Fruit fly (Drosophila melanogaster) whole organism, embryonic: ENCODE results near the gene sesB.

Experiments
- Antp ChIP-seq: fragments of 200-800 bp; sonication (Bioruptor generic); optimal IDR thresholded peaks from 3 replicates; lab custom pipeline; 2016; ENCODE audit warnings: missing biosample characterization, missing genetic modification characterization
- Atf3 ChIP-seq: fragments of 200-800 bp; sonication (Bioruptor generic); optimal IDR thresholded peaks from 3 replicates; lab custom pipeline; 2016; ENCODE audit warnings: missing biosample characterization, missing genetic modification characterization
- Blimp-1 ChIP-seq: fragments of 200-800 bp; sonication (Bioruptor generic); optimal IDR thresholded peaks from 3 replicates; lab custom pipeline; 2018; ENCODE audit warnings: missing biosample characterization, missing genetic modification characterization, mild to moderate bottlenecking, moderate library complexity, missing genetic modification reagents
- CG10565 ChIP-seq: fragments of 200-800 bp; sonication (Bioruptor generic); optimal IDR thresholded peaks from 3 replicates; lab custom pipeline; 2016; ENCODE audit warnings: missing biosample characterization, mild to moderate bottlenecking, missing genetic modification characterization
- CG11398 ChIP-seq: fragments of 200-800 bp; sonication (Bioruptor generic); optimal IDR thresholded peaks from 2 replicates; lab custom pipeline; 2016; ENCODE audit warnings: missing biosample characterization, missing genetic modification characterization
- CG15269 ChIP-seq: fragments of 200-800 bp; sonication (Bioruptor generic); optimal IDR thresholded peaks from 2 replicates; lab custom pipeline; 2018; ENCODE audit warnings: missing biosample characterization, mild to moderate bottlenecking, missing genetic modification characterization, moderate library complexity
- CG17802 ChIP-seq: fragments of 200-800 bp; sonication (Bioruptor generic); optimal IDR thresholded peaks from 2 replicates; lab custom pipeline; 2018; ENCODE audit warnings: missing biosample characterization, mild to moderate bottlenecking, missing genetic modification characterization, moderate library complexity
- CG2129 ChIP-seq: fragments of 200-800 bp; sonication (Bioruptor generic); IDR thresholded peaks from 2 replicates; pipeline ENCODE4 v1.3.6; 2022; ENCODE audit warnings: missing biosample characterization, missing genetic modification characterization; ENCODE audit not compliant: partially characterized antibody
- CG2202 ChIP-seq: fragments of 200-800 bp; sonication (Bioruptor generic); optimal IDR thresholded peaks from 2 replicates; lab custom pipeline; 2018; ENCODE audit warnings: missing biosample characterization, mild to moderate bottlenecking, missing genetic modification characterization
- CG30020 ChIP-seq: fragments of 200-800 bp; optimal IDR thresholded peaks from 2 replicates; lab custom pipeline; 2019; ENCODE audit warnings: missing biosample characterization, mild to moderate bottlenecking, missing genetic modification characterization, moderate library complexity
- CG3838 ChIP-seq: fragments of 200-800 bp; sonication (Bioruptor generic); optimal IDR thresholded peaks from 3 replicates; lab custom pipeline; 2016; ENCODE audit warnings: missing biosample characterization, missing genetic modification characterization
- CG6175 ChIP-seq: fragments of 200-800 bp; sonication (Bioruptor generic); IDR thresholded peaks from 3 replicates; pipeline ENCODE4 v1.3.6; 2022; ENCODE audit warnings: missing biosample characterization, missing genetic modification characterization
- CG6254 ChIP-seq: fragments of 200-800 bp; sonication (Bioruptor generic); optimal IDR thresholded peaks from 3 replicates; lab custom pipeline; 2017; ENCODE audit warnings: mild to moderate bottlenecking, missing biosample characterization, missing genetic modification reagents, missing genetic modification characterization
- CG6654 ChIP-seq: fragments of 200-800 bp; sonication (Bioruptor generic); optimal IDR thresholded peaks from 2 replicates; lab custom pipeline; 2017; ENCODE audit warnings: missing biosample characterization, mild to moderate bottlenecking, missing genetic modification characterization
- CG6854 ChIP-seq: fragments of 200-800 bp; sonication (Bioruptor generic); optimal IDR thresholded peaks from 3 replicates; lab custom pipeline; 2017; ENCODE audit warnings: missing biosample characterization, mild to moderate bottlenecking, missing genetic modification characterization
- CG9876 ChIP-seq: fragments of 200-800 bp; sonication (Bioruptor generic); optimal IDR thresholded peaks from 2 replicates; lab custom pipeline; 2016; ENCODE audit warnings: missing biosample characterization, missing genetic modification characterization
- Drgx ChIP-seq: fragments of 200-800 bp; sonication (Bioruptor generic); IDR thresholded peaks from 2 replicates; pipeline ENCODE4 v1.3.6; 2022; ENCODE audit warnings: missing biosample characterization, missing genetic modification characterization
- Ets65A ChIP-seq: fragments of 200-800 bp; sonication (Bioruptor generic); peaks from one replicate; lab custom pipeline; 2016; ENCODE audit warnings: missing biosample characterization, missing genetic modification characterization
- Ets97D ChIP-seq: fragments of 200-800 bp; sonication (Bioruptor generic); optimal IDR thresholded peaks from 3 replicates; lab custom pipeline; 2016; ENCODE audit warnings: missing biosample characterization, missing genetic modification characterization
- H15 ChIP-seq: fragments of 200-800 bp; sonication (Bioruptor generic); IDR thresholded peaks from 3 replicates; pipeline ENCODE4 v1.3.6; 2022; ENCODE audit warnings: missing biosample characterization, missing genetic modification characterization
- Hsf ChIP-seq: fragments of 200-800 bp; sonication (Bioruptor generic); optimal IDR thresholded peaks from 3 replicates; lab custom pipeline; 2016; ENCODE audit warnings: missing biosample characterization, missing genetic modification characterization
- Kr ChIP-seq: fragments of 200-800 bp; sonication (Bioruptor generic); optimal IDR thresholded peaks from 2 replicates; lab custom pipeline; 2017; ENCODE audit warnings: missing biosample characterization, mild to moderate bottlenecking, missing genetic modification characterization
- Lhr ChIP-seq: fragments of 200-800 bp; sonication (Bioruptor generic); optimal IDR thresholded peaks from 3 replicates; lab custom pipeline; 2017; ENCODE audit warnings: mild to moderate bottlenecking, missing biosample characterization, missing genetic modification reagents, missing genetic modification characterization
- Nf-YA ChIP-seq: fragments of 200-800 bp; sonication (Bioruptor generic); IDR thresholded peaks from 2 replicates; pipeline ENCODE4 v1.3.6; 2022; ENCODE audit warnings: missing biosample characterization, missing genetic modification characterization
- Nf-YB ChIP-seq: fragments of 200-800 bp; sonication (Bioruptor generic); optimal IDR thresholded peaks from 3 replicates; lab custom pipeline; 2019; ENCODE audit warnings: missing biosample characterization, mild to moderate bottlenecking, missing genetic modification characterization, moderate library complexity
- Optix ChIP-seq: fragments of 200-800 bp; sonication (Bioruptor generic); IDR thresholded peaks from 3 replicates; pipeline ENCODE4 v1.3.6; 2022; ENCODE audit warnings: missing biosample characterization, missing genetic modification characterization
- Sry-β ChIP-seq: fragments of 200-800 bp; sonication (Bioruptor generic); optimal IDR thresholded peaks from 2 replicates; lab custom pipeline; 2018; ENCODE audit warnings: missing biosample characterization, mild to moderate bottlenecking, missing genetic modification characterization, moderate library complexity
- aop ChIP-seq: fragments of 200-800 bp; sonication (Bioruptor generic); IDR thresholded peaks from 2 replicates; pipeline ENCODE4 v1.3.6; 2022; ENCODE audit warnings: missing biosample characterization, missing genetic modification characterization
- az2 ChIP-seq: fragments of 200-800 bp; sonication (Bioruptor generic); optimal IDR thresholded peaks from 3 replicates; lab custom pipeline; 2016; ENCODE audit warnings: missing biosample characterization, missing genetic modification characterization
- bsh ChIP-seq, 2 experiments: fragments of 200-800 bp; sonication (Bioruptor generic); optimal IDR thresholded peaks; 2 replicates each; lab custom pipeline; 2017 to 2018; ENCODE audit warnings: mild to moderate bottlenecking in 2 of 2, missing biosample characterization in 2 of 2, missing genetic modification characterization in 2 of 2, moderate library complexity in 1 of 2
- cas ChIP-seq: fragments of 200-800 bp; sonication (Bioruptor generic); IDR thresholded peaks from 2 replicates; pipeline ENCODE4 v1.3.6; 2022; ENCODE audit warnings: missing biosample characterization, missing genetic modification characterization
- cg ChIP-seq: fragments of 200-800 bp; sonication (Bioruptor generic); optimal IDR thresholded peaks from 3 replicates; lab custom pipeline; 2019; ENCODE audit warnings: missing biosample characterization, mild to moderate bottlenecking, missing genetic modification characterization, moderate library complexity
- chif ChIP-seq, 2 experiments: fragments of 200-800 bp; sonication (Bioruptor generic); optimal IDR thresholded peaks; 3 replicates each; lab custom pipeline; 2016; ENCODE audit warnings: missing biosample characterization in 2 of 2, missing genetic modification characterization in 2 of 2
- dpn ChIP-seq, 2 experiments: fragments of 200-800 bp; sonication (Bioruptor generic); optimal IDR thresholded peaks; 3 replicates each; lab custom pipeline; 2016; ENCODE audit warnings: missing biosample characterization in 2 of 2, missing genetic modification characterization in 2 of 2
- dysf ChIP-seq: fragments of 200-800 bp; sonication (Bioruptor generic); IDR thresholded peaks from 3 replicates; pipeline ENCODE4 v1.3.6; 2022; ENCODE audit warnings: missing biosample characterization, missing genetic modification characterization
- fu2 ChIP-seq: fragments of 200-800 bp; sonication (Bioruptor generic); optimal IDR thresholded peaks from 2 replicates; lab custom pipeline; 2016; ENCODE audit warnings: missing biosample characterization, missing genetic modification characterization
- ind ChIP-seq: fragments of 200-800 bp; sonication (Bioruptor generic); optimal IDR thresholded peaks from 3 replicates; lab custom pipeline; 2016; ENCODE audit warnings: missing biosample characterization, missing genetic modification characterization
- kay ChIP-seq: fragments of 200-800 bp; sonication (Bioruptor generic); optimal IDR thresholded peaks from 2 replicates; lab custom pipeline; 2016; ENCODE audit warnings: missing biosample characterization, missing genetic modification characterization
- ken ChIP-seq: fragments of 200-800 bp; sonication (Bioruptor generic); IDR thresholded peaks from 3 replicates; pipeline ENCODE4 v1.3.6; 2022; ENCODE audit warnings: missing biosample characterization, missing genetic modification characterization
- otp ChIP-seq: fragments of 200-800 bp; sonication (Bioruptor generic); IDR thresholded peaks from 3 replicates; pipeline ENCODE4, ENCODE4 v1.3.6; 2022; ENCODE audit warnings: missing biosample characterization, missing genetic modification characterization
- pzg ChIP-seq: fragments of 200-800 bp; sonication (Bioruptor generic); optimal IDR thresholded peaks from 3 replicates; lab custom pipeline; 2018; ENCODE audit warnings: missing biosample characterization, mild to moderate bottlenecking, missing genetic modification characterization, moderate library complexity
- repo ChIP-seq: fragments of 200-800 bp; sonication (Bioruptor generic); optimal IDR thresholded peaks from 2 replicates; lab custom pipeline; 2016; ENCODE audit warnings: missing biosample characterization, missing genetic modification characterization
- sima ChIP-seq: fragments of 200-800 bp; sonication (Bioruptor generic); optimal IDR thresholded peaks from 2 replicates; lab custom pipeline; 2016; ENCODE audit warnings: missing biosample characterization, missing genetic modification characterization
- sna ChIP-seq: fragments of 200-800 bp; sonication (Bioruptor generic); IDR thresholded peaks from 2 replicates; pipeline ENCODE4 v1.3.6; 2022; ENCODE audit warnings: missing biosample characterization, missing genetic modification characterization; ENCODE audit not compliant: partially characterized antibody
- sr ChIP-seq: fragments of 200-800 bp; sonication (Bioruptor generic); IDR thresholded peaks from 3 replicates; pipeline ENCODE4 v1.3.6; 2022; ENCODE audit warnings: missing biosample characterization, missing genetic modification characterization
- tin ChIP-seq: fragments of 200-800 bp; sonication (Bioruptor generic); optimal IDR thresholded peaks from 3 replicates; lab custom pipeline; 2016; ENCODE audit warnings: missing biosample characterization, missing genetic modification characterization
- tll ChIP-seq, 2 experiments: fragments of 200-800 bp in 1 of 2; fragments of >200 bp in 1 of 2; sonication (Bioruptor generic) in 1 of 2; optimal IDR thresholded peaks; 2 replicates each; lab custom pipeline; 2017 to 2019; ENCODE audit warnings: missing biosample characterization in 2 of 2, missing genetic modification characterization in 2 of 2, mild to moderate bottlenecking in 1 of 2, moderate library complexity in 1 of 2
- ttk ChIP-seq: fragments of 200-800 bp; sonication (Bioruptor generic); IDR thresholded peaks from 2 replicates; pipeline ENCODE4 v2.1.2; 2022; ENCODE audit warnings: missing biosample characterization, missing genetic modification characterization
- wdn ChIP-seq: fragments of 200-800 bp; sonication (Bioruptor generic); IDR thresholded peaks from 2 replicates; pipeline ENCODE4 v1.3.6; 2022; ENCODE audit warnings: missing biosample characterization, missing genetic modification characterization
- zf30C ChIP-seq: fragments of 200-800 bp; sonication (Bioruptor generic); optimal IDR thresholded peaks from 3 replicates; lab custom pipeline; 2018; ENCODE audit warnings: missing biosample characterization, mild to moderate bottlenecking, missing genetic modification characterization

Gene sesB

dm6 chrX:10822678-10823440, 36.1 kb upstream of the sesB start (continued):
- peak; percentile 70 for TF ChIP-seq cg (GFP tag; lab: Kevin White, UChicago)
- TF ChIP-seq Kr = no peak
- TF ChIP-seq tin (GFP tag; lab: Kevin White, UChicago) = peak; percentile 59
- no peak for TF ChIP-seq aop (GFP tag; lab: Robert Waterston, UW)
- no peak for TF ChIP-seq CG6175 (GFP tag; lab: Robert Waterston, UW)
- TF ChIP-seq dysf (GFP tag; lab: Robert Waterston, UW) = peak; percentile 45; the same call in 2 of the 3 replicates
- TF ChIP-seq CG3838 (GFP tag; lab: Kevin White, UChicago) = peak; percentile 2
- TF ChIP-seq Atf3 (GFP tag; lab: Kevin White, UChicago) = peak; percentile 28
- TF ChIP-seq CG30020 = peak; percentile 11
- no peak for TF ChIP-seq Drgx (GFP tag; lab: Robert Waterston, UW)
- peak; percentile 33; the same call in 1 of the 3 replicates for TF ChIP-seq H15 (GFP tag; lab: Robert Waterston, UW)
- TF ChIP-seq Optix (GFP tag; lab: Robert Waterston, UW) = no peak
- peak; percentile 68 for TF ChIP-seq CG6254
- peak; percentile 24 for TF ChIP-seq CG6654 (GFP tag; lab: Kevin White, UChicago)
- peak; percentile 39 for TF ChIP-seq CG2202 (tag; lab: Kevin White, UChicago)
- TF ChIP-seq pzg (GFP tag; lab: Kevin White, UChicago) = no peak
- peak; percentile 74 for TF ChIP-seq Nf-YB
- TF ChIP-seq CG10565 (GFP tag; lab: Kevin White, UChicago) = no peak
- TF ChIP-seq CG6854 = peak; percentile 61
- no peak for TF ChIP-seq zf30C (GFP tag; lab: Kevin White, UChicago)
- no peak for TF ChIP-seq sima (GFP tag; lab: Kevin White, UChicago)
- no peak for TF ChIP-seq CG9876 (GFP tag; lab: Kevin White, UChicago)
- peak; percentile 69 for TF ChIP-seq Ets65A
- TF ChIP-seq Antp (GFP tag; lab: Kevin White, UChicago) = no peak
- TF ChIP-seq CG11398 (GFP tag; lab: Kevin White, UChicago) = no peak
- peak; percentile 29; the same call in 1 of the 2 replicates for TF ChIP-seq Nf-YA
- TF ChIP-seq fu2 (GFP tag; lab: Kevin White, UChicago) = no peak
- TF ChIP-seq az2 (GFP tag; lab: Kevin White, UChicago) = peak; percentile 29
- peak; percentile 18 to 55 for TF ChIP-seq chif (GFP tag; optimal IDR thresholded peaks at IDR 0.05; lab: Kevin White, UChicago)
- peak; percentile 66 for TF ChIP-seq CG15269
- TF ChIP-seq CG2129 (GFP tag; lab: Robert Waterston, UW) = no peak
- peak; percentile 28 for TF ChIP-seq Lhr (GFP tag; lab: Kevin White, UChicago)
- no peak for TF ChIP-seq wdn (GFP tag; lab: Robert Waterston, UW)
- TF ChIP-seq sna = no peak
- peak; percentile 66 for TF ChIP-seq Hsf (GFP tag; lab: Kevin White, UChicago)
- no peak for TF ChIP-seq tll (GFP tag; optimal IDR thresholded peaks at IDR 0.05; lab: Kevin White, UChicago)
- TF ChIP-seq sr = no peak
- TF ChIP-seq Ets97D (GFP tag; lab: Kevin White, UChicago) = no peak
- TF ChIP-seq ttk = no peak
- no peak for TF ChIP-seq Sry-β
- peak in 1 of 2 experiments; percentile 80 for TF ChIP-seq bsh (GFP tag; optimal IDR thresholded peaks at IDR 0.05; lab: Kevin White, UChicago)
- no peak for TF ChIP-seq kay (GFP tag; lab: Kevin White, UChicago)
- TF ChIP-seq Blimp-1 (GFP tag; lab: Kevin White, UChicago) = peak; percentile 66
- TF ChIP-seq otp (GFP tag; lab: Robert Waterston, UW) = no peak
- TF ChIP-seq repo = no peak
- TF ChIP-seq ind = peak; percentile 54
- no peak for TF ChIP-seq cas (GFP tag; lab: Robert Waterston, UW)
- TF ChIP-seq ken (GFP tag; lab: Robert Waterston, UW) = no peak; the same call in 2 of the 3 replicates
- peak; percentile 34 for TF ChIP-seq CG17802
- peak in 1 of 2 experiments; percentile 40 for TF ChIP-seq dpn (GFP tag; optimal IDR thresholded peaks at IDR 0.05; lab: Kevin White, UChicago)
